Worm (Caenorhabditis elegans) whole organism, midembryonic: ENCODE measurements around the gene vps-39.

ENCODE experiments used
- T22C8.4 ChIP-seq: fragments of 200-800 bp; sonication (Bioruptor generic); IDR thresholded peaks from 2 replicates; pipeline ENCODE4 v1.3.6; 2022; ENCODE audit warnings: missing genetic modification characterization, missing compliant biosample characterization
- cog-1 ChIP-seq: sonication (generic microtip); optimal IDR thresholded peaks from 2 replicates; lab custom pipeline; 2016; ENCODE audit warnings: missing genetic modification characterization, missing compliant biosample characterization
- flt-1 ChIP-seq: fragments of 200-800 bp; sonication (Bioruptor generic); IDR thresholded peaks from 2 replicates; pipeline ENCODE4 v1.3.6; 2022; ENCODE audit warnings: missing genetic modification characterization, missing compliant biosample characterization
- med-1 ChIP-seq: sonication (generic microtip); optimal IDR thresholded peaks from 2 replicates; lab custom pipeline; 2017; ENCODE audit warnings: missing genetic modification characterization, mild to moderate bottlenecking, missing compliant biosample characterization, antibody characterized with exemption, missing genetic modification reagents; ENCODE audit not compliant: insufficient read depth
- ref-1 ChIP-seq: fragments of 200-800 bp; sonication (Bioruptor generic); conservative IDR thresholded peaks from 2 replicates; pipeline ENCODE4 v1.3.6; 2022; ENCODE audit warnings: missing genetic modification reagents, missing genetic modification characterization, missing compliant biosample characterization
- tab-1 ChIP-seq: fragments of 200-800 bp; sonication (Bioruptor generic); IDR thresholded peaks from 2 replicates; pipeline ENCODE4 v1.3.6; 2022; ENCODE audit warnings: missing genetic modification characterization, missing compliant biosample characterization
- ztf-23 ChIP-seq: fragments of 200-800 bp; sonication (Bioruptor generic); IDR thresholded peaks from 2 replicates; pipeline ENCODE4 v1.3.6; 2022; ENCODE audit warnings: missing genetic modification reagents, missing genetic modification characterization, missing compliant biosample characterization
- ztf-29 ChIP-seq: fragments of 200-800 bp; sonication (Bioruptor generic); IDR thresholded peaks from 2 replicates; pipeline ENCODE4 v1.3.6; 2022; ENCODE audit warnings: missing genetic modification reagents, missing genetic modification characterization, missing compliant biosample characterization

DNA sequence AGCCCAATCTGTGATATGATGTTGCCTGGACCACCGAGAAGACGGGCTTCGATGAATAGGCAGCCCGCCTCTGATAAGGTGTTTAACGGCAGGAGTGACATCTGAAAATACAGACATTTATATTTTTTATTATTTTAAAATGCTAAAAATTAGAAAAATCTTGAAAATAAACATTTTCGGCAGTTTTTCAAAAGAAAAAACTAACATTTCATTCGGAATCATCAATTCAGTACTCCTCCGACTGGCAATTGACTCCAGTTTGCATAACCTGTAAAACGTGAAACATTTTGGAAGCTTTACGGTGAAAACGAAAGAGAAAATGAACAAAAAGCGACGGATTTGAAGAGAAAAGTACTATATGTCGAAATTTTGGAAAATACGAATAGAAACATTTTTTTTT is 32.4 kb downstream of the vps-39 start, which contains the start of gene ric-7:
- no peak for TF ChIP-seq tab-1 (GFP tag; lab: Robert Waterston, UW)
- TF ChIP-seq T22C8.4 (GFP tag; lab: Robert Waterston, UW), result no peak
- TF ChIP-seq cog-1 (tag; lab: Kevin White, UChicago), result no peak
- TF ChIP-seq med-1 (GFP tag; lab: Kevin White, UChicago), result no peak
- no peak for TF ChIP-seq ztf-29 (GFP tag; lab: Robert Waterston, UW)
- TF ChIP-seq flt-1 (GFP tag; lab: Robert Waterston, UW), result no peak
- TF ChIP-seq ref-1 (GFP tag; lab: Robert Waterston, UW), result no peak
- no peak for TF ChIP-seq ztf-23
